Worm (Caenorhabditis elegans): ENCODE measurements around the gene T24C12.1.

DNA sequence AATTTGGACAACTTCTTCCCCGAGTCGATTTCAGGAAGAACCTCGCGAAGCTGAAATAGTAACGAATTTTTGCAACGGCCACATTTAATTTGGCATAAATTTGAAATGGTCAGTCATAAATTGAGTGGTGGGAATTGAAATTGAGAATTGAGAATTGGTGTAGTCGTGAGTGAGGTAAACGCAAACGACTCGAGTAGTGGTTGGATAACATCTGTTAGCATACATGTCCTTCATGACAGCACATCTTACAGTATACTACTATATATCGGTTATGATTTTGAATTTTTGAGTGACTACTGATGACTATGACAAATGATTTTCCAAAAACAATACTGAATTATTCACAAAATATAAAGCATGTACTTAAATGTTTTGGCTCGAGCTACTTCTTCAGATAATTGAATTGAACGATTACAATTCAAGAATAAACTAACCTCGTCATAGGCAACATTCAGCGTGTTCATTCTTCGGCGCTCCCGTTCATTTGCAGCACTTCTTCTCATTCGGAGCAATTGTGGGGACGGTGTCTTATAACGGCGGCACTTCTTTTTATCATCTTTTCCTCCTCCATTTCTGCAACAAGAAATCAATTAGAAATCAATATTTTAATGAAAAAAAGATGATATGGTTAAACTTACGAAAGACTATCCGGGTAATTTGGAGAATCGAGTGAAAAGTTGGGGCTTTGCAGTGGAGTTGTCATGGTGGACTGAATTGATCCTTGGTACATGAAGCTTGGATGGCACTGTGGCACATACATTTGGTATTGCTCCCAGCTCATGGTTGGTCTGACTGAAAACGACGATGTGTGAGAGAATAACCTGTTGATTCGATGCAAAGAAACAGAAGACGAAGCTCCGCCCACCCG, 30.3 kb downstream of the T24C12.1 start, which contains the start of gene lin-32:
- TF ChIP-seq madf-10 (tag; optimal IDR thresholded peaks at IDR 0.05) (no peak), egl-44 (GFP tag; IDR thresholded peaks at IDR 0.05) (no peak), mxl-1 (tag; optimal IDR thresholded peaks at IDR 0.05) (no peak), cebp-1 (GFP tag; IDR thresholded peaks at IDR 0.05) (no peak), cebp-1 (tag; optimal IDR thresholded peaks at IDR 0.05) (no peak), ztf-6 (GFP tag; IDR thresholded peaks at IDR 0.05) (no peak), xnd-1 (tag; optimal IDR thresholded peaks at IDR 0.05) (no peak), unc-62 (GFP tag; optimal IDR thresholded peaks at IDR 0.05) (no peak)

Data from whole organism, young adult.